Fruit fly (Drosophila melanogaster): Measurements from ENCODE around the gene CG18666.
A peak's percentile ranks its signal among the peaks of the same experiment; 100 is the strongest.

CG18666 gene

dm6 chr2L:11057333-11058110 is 22.9 kb downstream of the CG18666 start (continued):
- TF ChIP-seq CG18476 (GFP tag; optimal IDR thresholded peaks at IDR 0.05) (no peak), grau (tag; optimal IDR thresholded peaks at IDR 0.05) (peak; percentile 99), CG31441 (GFP tag; IDR thresholded peaks at IDR 0.05) (peak; percentile 77), seq (GFP tag; IDR thresholded peaks at IDR 0.05) (peak; percentile 79), Adf1 (GFP tag; IDR thresholded peaks at IDR 0.05) (peak; percentile 29), Hr39 (optimal IDR thresholded peaks at IDR 0.05) (no peak), chm (GFP tag; IDR thresholded peaks at IDR 0.05) (peak; percentile 22), CG17829 (tag; optimal IDR thresholded peaks at IDR 0.05) (peak; percentile 71), Hr3 (GFP tag; optimal IDR thresholded peaks at IDR 0.05) (peak; percentile 79), stc (GFP tag; IDR thresholded peaks at IDR 0.05) (peak; percentile 61), mam (GFP tag; optimal IDR thresholded peaks at IDR 0.05) (peak; percentile 46)

dm6 chr2L:11058111-11058665 is 23.6 kb downstream of the CG18666 start:
- TF ChIP-seq caup (GFP tag; optimal IDR thresholded peaks at IDR 0.05; ENCODE audit: severe bottlenecking) = no peak
- TF ChIP-seq CG17359 (tag; optimal IDR thresholded peaks at IDR 0.05) = no peak
- no peak for TF ChIP-seq row (GFP tag; IDR thresholded peaks at IDR 0.05)
- no peak for TF ChIP-seq CG7745 (tag; optimal IDR thresholded peaks at IDR 0.05)
- TF ChIP-seq hb (GFP tag; IDR thresholded peaks at IDR 0.05; ENCODE audit: partially characterized antibody) = no peak
- 0 out of 2 replicates have a peak, but pooled peaks have one; percentile 1 for TF ChIP-seq CG14667 (GFP tag; IDR thresholded peaks at IDR 0.05)
- no peak for TF ChIP-seq ken (GFP tag; IDR thresholded peaks at IDR 0.05)
- TF ChIP-seq BtbVII (GFP tag; optimal IDR thresholded peaks at IDR 0.05) = no peak
- no peak for TF ChIP-seq Bdp1 (GFP tag; optimal IDR thresholded peaks at IDR 0.05)
- TF ChIP-seq sr (GFP tag; IDR thresholded peaks at IDR 0.05) = 0 out of 3 replicates have a peak, but pooled peaks have one; percentile 61
- TF ChIP-seq CG4424 (GFP tag; optimal IDR thresholded peaks at IDR 0.05) = no peak
- no peak for TF ChIP-seq eve (GFP tag; optimal IDR thresholded peaks at IDR 0.05)
- TF ChIP-seq CG33557 (GFP tag; optimal IDR thresholded peaks at IDR 0.05) = no peak
- no peak for TF ChIP-seq CG17186 (GFP tag; optimal IDR thresholded peaks at IDR 0.05)
- TF ChIP-seq CG18764 (GFP tag; optimal IDR thresholded peaks at IDR 0.05) = no peak
- TF ChIP-seq psq (GFP tag; optimal IDR thresholded peaks at IDR 0.05) = no peak
- TF ChIP-seq ewg (GFP tag; optimal IDR thresholded peaks at IDR 0.05) = no peak
- no peak for TF ChIP-seq stwl (tag; optimal IDR thresholded peaks at IDR 0.05)
- TF ChIP-seq NK7.1 (GFP tag; optimal IDR thresholded peaks at IDR 0.05) = no peak
- peak; percentile 47 for TF ChIP-seq CG2120 (GFP tag; optimal IDR thresholded peaks at IDR 0.05)
- 0 out of 2 replicates have a peak, but pooled peaks have one; percentile 1 for TF ChIP-seq E2f1 (GFP tag; IDR thresholded peaks at IDR 0.05)
- no peak for TF ChIP-seq CG4328 (GFP tag; optimal IDR thresholded peaks at IDR 0.05)
- TF ChIP-seq kni (GFP tag; optimal IDR thresholded peaks at IDR 0.05) = peak; percentile 47
- no peak for TF ChIP-seq zf30C (GFP tag; optimal IDR thresholded peaks at IDR 0.05)
- no peak for TF ChIP-seq CG3281 (GFP tag; optimal IDR thresholded peaks at IDR 0.05)
- TF ChIP-seq hth (optimal IDR thresholded peaks at IDR 0.05) = no peak
- no peak for TF ChIP-seq NC2β (GFP tag; optimal IDR thresholded peaks at IDR 0.05)
- TF ChIP-seq CrebB (tag; optimal IDR thresholded peaks at IDR 0.05) = no peak
- TF ChIP-seq CG2129 (GFP tag; IDR thresholded peaks at IDR 0.05; ENCODE audit: partially characterized antibody) = no peak
- TF ChIP-seq eyg (GFP tag; optimal IDR thresholded peaks at IDR 0.05) = no peak
- no peak for TF ChIP-seq crc (GFP tag; optimal IDR thresholded peaks at IDR 0.05)
- TF ChIP-seq inv (GFP tag; IDR thresholded peaks at IDR 0.05; ENCODE audit: partially characterized antibody) = no peak
- no peak for TF ChIP-seq Dip2 (GFP tag; IDR thresholded peaks at IDR 0.05)
- no peak for TF ChIP-seq Hr3 (GFP tag; optimal IDR thresholded peaks at IDR 0.05)
- no peak for TF ChIP-seq Jarid2 (GFP tag; optimal IDR thresholded peaks at IDR 0.05)
- TF ChIP-seq crol (GFP tag; IDR thresholded peaks at IDR 0.05) = peak; percentile 84
- no peak for TF ChIP-seq CG34224 (GFP tag; IDR thresholded peaks at IDR 0.05; ENCODE audit: partially characterized antibody)
- TF ChIP-seq CG16815 (GFP tag; optimal IDR thresholded peaks at IDR 0.05) = peak; percentile 35
- no peak for TF ChIP-seq Camta (GFP tag; optimal IDR thresholded peaks at IDR 0.05)

All from whole organism, embryonic.